Worm (Caenorhabditis elegans) whole organism, young adult: ENCODE measurements around the gene cnep-1.
A peak's percentile ranks its signal among the peaks of the same experiment; 100 is the strongest.

Experiments used
- D2030.7 ChIP-seq: fragments of 200-800 bp; sonication (Bioruptor generic); IDR thresholded peaks from 2 replicates; pipeline ENCODE4 v1.3.6; 2022; ENCODE audit warnings: missing genetic modification reagents, missing genetic modification characterization, missing compliant biosample characterization
- F22D6.2 ChIP-seq: sonication (generic microtip); optimal IDR thresholded peaks from 2 replicates; lab custom pipeline; 2016; ENCODE audit warnings: mild to moderate bottlenecking, missing genetic modification characterization, missing compliant biosample characterization
- F23B12.7 ChIP-seq: sonication (generic microtip); optimal IDR thresholded peaks from 2 replicates; lab custom pipeline; 2017; ENCODE audit warnings: missing genetic modification characterization, mild to moderate bottlenecking, missing compliant biosample characterization, antibody characterized with exemption, moderate library complexity; ENCODE audit not compliant: insufficient read depth
- F39B2.1 ChIP-seq: fragments of 200-800 bp; sonication (Bioruptor generic); IDR thresholded peaks from 2 replicates; pipeline ENCODE4 v1.3.6; 2022; ENCODE audit warnings: missing genetic modification reagents, missing genetic modification characterization, missing compliant biosample characterization
- F52B5.7 ChIP-seq: sonication (generic microtip); optimal IDR thresholded peaks from 2 replicates; lab custom pipeline; 2016; ENCODE audit warnings: mild to moderate bottlenecking, missing genetic modification characterization, missing compliant biosample characterization
- F57A8.1 ChIP-seq: fragments of 200-800 bp; sonication (Bioruptor generic); optimal IDR thresholded peaks from 2 replicates; lab custom pipeline; 2018; ENCODE audit warnings: mild to moderate bottlenecking, missing genetic modification characterization, moderate library complexity, missing compliant biosample characterization
- F57C9.4 ChIP-seq: sonication (generic microtip); optimal IDR thresholded peaks from 2 replicates; lab custom pipeline; 2017; ENCODE audit warnings: mild to moderate bottlenecking, missing genetic modification characterization, missing compliant biosample characterization
- K11D2.4 ChIP-seq: fragments of 200-800 bp; sonication (Bioruptor generic); IDR thresholded peaks from 2 replicates; pipeline ENCODE4 v1.3.6; 2022; ENCODE audit warnings: missing genetic modification reagents, missing genetic modification characterization, missing compliant biosample characterization
- T07F8.4 ChIP-seq: sonication (generic microtip); optimal IDR thresholded peaks from 2 replicates; lab custom pipeline; 2016; ENCODE audit warnings: mild to moderate bottlenecking, missing genetic modification characterization, moderate library complexity, missing compliant biosample characterization
- Y67H2A.10 ChIP-seq: fragments of 200-800 bp; sonication (Bioruptor generic); conservative IDR thresholded peaks from 2 replicates; pipeline ENCODE4 v1.3.6; 2022; ENCODE audit warnings: missing genetic modification reagents, missing genetic modification characterization, missing compliant biosample characterization
- ama-1 ChIP-seq, 3 experiments: fragments of 150-350 bp in 1 of 3; sonication (generic microtip) in 2 of 3; optimal IDR thresholded peaks; 2 replicates each; lab custom pipeline; 2014 to 2018; ENCODE audit warnings: missing biosample characterization in 2 of 3, missing genetic modification characterization in 2 of 3, missing genetic modification reagents in 2 of 3
- atf-7 ChIP-seq: sonication (generic microtip); optimal IDR thresholded peaks from 2 replicates; lab custom pipeline; 2017; ENCODE audit warnings: mild to moderate bottlenecking, missing genetic modification characterization, missing compliant biosample characterization
- attf-5 ChIP-seq: fragments of 200-800 bp; sonication (Bioruptor generic); optimal IDR thresholded peaks from 2 replicates; lab custom pipeline; 2018; ENCODE audit warnings: mild to moderate bottlenecking, missing genetic modification characterization, missing compliant biosample characterization
- bed-1 ChIP-seq: fragments of 200-800 bp; sonication (Bioruptor generic); IDR thresholded peaks from 2 replicates; pipeline ENCODE4 v1.3.6; 2022; ENCODE audit warnings: missing genetic modification reagents, missing genetic modification characterization, missing compliant biosample characterization
- ceh-91 ChIP-seq: fragments of 200-800 bp; sonication (Bioruptor generic); IDR thresholded peaks from 2 replicates; pipeline ENCODE4 v1.3.6; 2022; ENCODE audit warnings: missing genetic modification reagents, missing genetic modification characterization, missing compliant biosample characterization
- chd-7 ChIP-seq: sonication (generic microtip); optimal IDR thresholded peaks from 2 replicates; lab custom pipeline; 2016; ENCODE audit warnings: mild to moderate bottlenecking, missing genetic modification characterization, moderate library complexity, missing compliant biosample characterization
- dox-1 ChIP-seq: fragments of 200-800 bp; sonication (Bioruptor generic); IDR thresholded peaks from 2 replicates; pipeline ENCODE4 v1.3.6; 2022; ENCODE audit warnings: missing genetic modification reagents, missing genetic modification characterization, missing compliant biosample characterization
- egrh-3 ChIP-seq: fragments of 200-800 bp; sonication (Bioruptor generic); IDR thresholded peaks from 2 replicates; pipeline ENCODE4 v1.3.6; 2022; ENCODE audit warnings: missing genetic modification reagents, missing genetic modification characterization, missing compliant biosample characterization
- ets-4 ChIP-seq: fragments of 200-800 bp; sonication (Bioruptor generic); optimal IDR thresholded peaks from 2 replicates; lab custom pipeline; 2018; ENCODE audit warnings: mild to moderate bottlenecking, missing genetic modification characterization, missing compliant biosample characterization
- fkh-3 ChIP-seq: sonication (generic microtip); optimal IDR thresholded peaks from 2 replicates; lab custom pipeline; 2016; ENCODE audit warnings: mild to moderate bottlenecking, missing genetic modification characterization, missing compliant biosample characterization
- let-526 ChIP-seq: fragments of 200-800 bp; sonication (Bioruptor generic); IDR thresholded peaks from 2 replicates; pipeline ENCODE4 v1.3.6; 2022; ENCODE audit warnings: missing genetic modification reagents, missing genetic modification characterization, missing compliant biosample characterization
- let-607 ChIP-seq, 2 experiments: fragments of 200-800 bp in 1 of 2; sonication (Bioruptor generic) in 1 of 2; sonication (generic microtip) in 1 of 2; optimal IDR thresholded peaks; 2 replicates each; lab custom pipeline; 2016 to 2018; ENCODE audit warnings: mild to moderate bottlenecking in 2 of 2, missing compliant biosample characterization in 2 of 2, missing genetic modification characterization in 2 of 2, moderate library complexity in 2 of 2, missing genotype in 1 of 2
- lin-54 ChIP-seq: fragments of 200-800 bp; sonication (Bioruptor generic); optimal IDR thresholded peaks from 2 replicates; lab custom pipeline; 2018; ENCODE audit warnings: mild to moderate bottlenecking, missing genetic modification characterization, missing compliant biosample characterization
- mxl-1 ChIP-seq: sonication (generic microtip); optimal IDR thresholded peaks from 2 replicates; lab custom pipeline; 2016; ENCODE audit warnings: missing genetic modification characterization, missing compliant biosample characterization
- nhr-80 ChIP-seq: sonication (generic microtip); optimal IDR thresholded peaks from 2 replicates; lab custom pipeline; 2016; ENCODE audit warnings: missing genetic modification characterization, missing compliant biosample characterization
- nhr-90 ChIP-seq: sonication (generic microtip); optimal IDR thresholded peaks from 2 replicates; lab custom pipeline; 2016; ENCODE audit warnings: missing genotype, mild to moderate bottlenecking, missing genetic modification characterization, missing compliant biosample characterization
- pha-4 ChIP-seq: fragments of 150-350 bp; sonication (generic microtip); optimal IDR thresholded peaks from 2 replicates; lab custom pipeline; 2014; ENCODE audit warnings: missing biosample characterization, missing genetic modification reagents, missing genetic modification characterization
- rcor-1 ChIP-seq: fragments of 200-800 bp; sonication (Bioruptor generic); IDR thresholded peaks from 2 replicates; pipeline ENCODE4 v1.3.6; 2022; ENCODE audit warnings: missing genetic modification reagents, missing genetic modification characterization, missing compliant biosample characterization
- snpc-3.4 ChIP-seq: sonication (generic microtip); optimal IDR thresholded peaks from 2 replicates; lab custom pipeline; 2017; ENCODE audit warnings: missing genetic modification characterization, mild to moderate bottlenecking, missing compliant biosample characterization, antibody characterized with exemption, moderate library complexity, missing genotype, missing genetic modification reagents
- somi-1 ChIP-seq: fragments of 200-800 bp; sonication (Bioruptor generic); optimal IDR thresholded peaks from 2 replicates; lab custom pipeline; 2018; ENCODE audit warnings: mild to moderate bottlenecking, missing genetic modification characterization, missing compliant biosample characterization
- sptf-2 ChIP-seq: fragments of 200-800 bp; sonication (Bioruptor generic); optimal IDR thresholded peaks from 2 replicates; lab custom pipeline; 2018; ENCODE audit warnings: mild to moderate bottlenecking, missing genetic modification characterization, missing compliant biosample characterization
- tbp1 ChIP-seq: fragments of 200-800 bp; sonication (Bioruptor generic); optimal IDR thresholded peaks from 2 replicates; lab custom pipeline; 2018; ENCODE audit warnings: mild to moderate bottlenecking, missing genetic modification characterization, missing compliant biosample characterization
- tlf-1 ChIP-seq: fragments of 200-800 bp; sonication (Bioruptor generic); optimal IDR thresholded peaks from 2 replicates; lab custom pipeline; 2018; ENCODE audit warnings: mild to moderate bottlenecking, missing genetic modification characterization, missing compliant biosample characterization
- unc-130 ChIP-seq: sonication (generic microtip); optimal IDR thresholded peaks from 2 replicates; lab custom pipeline; 2016; ENCODE audit warnings: missing genetic modification reagents, missing genetic modification characterization, missing compliant biosample characterization
- unc-62 ChIP-seq: fragments of 150-350 bp; optimal IDR thresholded peaks from 2 replicates; lab custom pipeline; 2014; ENCODE audit warnings: missing biosample characterization, missing genetic modification reagents, missing genetic modification characterization
- xnd-1 ChIP-seq: sonication (generic microtip); optimal IDR thresholded peaks from 2 replicates; lab custom pipeline; 2016; ENCODE audit warnings: missing genotype, missing genetic modification reagents, missing genetic modification characterization, missing compliant biosample characterization
- ztf-22 ChIP-seq: fragments of 200-800 bp; sonication (Bioruptor generic); optimal IDR thresholded peaks from 2 replicates; lab custom pipeline; 2018; ENCODE audit warnings: mild to moderate bottlenecking, missing genetic modification characterization, moderate library complexity, missing compliant biosample characterization
- ztf-6 ChIP-seq: fragments of 200-800 bp; sonication (Bioruptor generic); IDR thresholded peaks from 2 replicates; pipeline ENCODE4 v1.3.6; 2022; ENCODE audit warnings: missing genetic modification reagents, missing genetic modification characterization, missing compliant biosample characterization

cnep-1 gene

DNA sequence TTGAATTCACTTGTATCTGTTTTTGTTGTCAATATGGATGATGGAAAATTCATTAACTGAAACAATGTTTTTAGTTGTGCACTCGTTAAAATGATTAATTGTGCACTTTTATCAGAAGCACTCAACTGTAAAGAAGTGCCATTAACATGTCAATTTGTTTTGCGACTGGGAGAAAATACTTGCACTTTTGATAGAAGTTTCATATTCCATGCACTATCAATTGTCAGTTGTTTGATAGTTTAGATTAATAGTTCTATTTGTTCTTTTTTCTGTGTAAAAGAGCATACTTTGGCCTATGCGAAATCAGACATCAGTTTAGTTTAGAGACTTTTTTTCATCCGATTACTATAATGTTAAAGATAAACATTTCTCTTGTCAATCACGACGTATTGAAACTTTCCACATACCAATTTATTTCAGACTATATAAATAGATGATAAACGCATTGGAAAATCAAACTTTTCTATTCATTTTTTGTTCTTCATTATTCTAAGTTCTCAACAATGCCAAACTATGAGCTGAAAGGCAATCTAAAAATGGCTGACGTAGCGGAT lies 20.1 kb upstream of the cnep-1 start, which contains the start of gene C30G12.2 (continued):
- no peak for TF ChIP-seq ceh-91 (GFP tag; lab: Robert Waterston, UW)
- TF ChIP-seq ets-4 (GFP tag; lab: Kevin White, UChicago): peak; percentile 34
- TF ChIP-seq nhr-90 (tag; lab: Kevin White, UChicago): no peak
- no peak for TF ChIP-seq T07F8.4 (tag; lab: Kevin White, UChicago)
- TF ChIP-seq mxl-1 (tag; lab: Kevin White, UChicago): no peak
- TF ChIP-seq F22D6.2 (tag; lab: Kevin White, UChicago): no peak
- no peak for TF ChIP-seq ztf-6
- no peak for TF ChIP-seq xnd-1 (tag; lab: Kevin White, UChicago)
- TF ChIP-seq ztf-22 (GFP tag; lab: Kevin White, UChicago): peak; percentile 24
- TF ChIP-seq snpc-3.4 (tag; lab: Kevin White, UChicago): no peak
- no peak for TF ChIP-seq egrh-3 (GFP tag; lab: Robert Waterston, UW)
- no peak for TF ChIP-seq bed-1 (GFP tag; lab: Robert Waterston, UW)
- TF ChIP-seq K11D2.4 (GFP tag; lab: Robert Waterston, UW): no peak
- TF ChIP-seq rcor-1: no peak
- TF ChIP-seq unc-130 (GFP tag; lab: Kevin White, UChicago): no peak
- TF ChIP-seq dox-1 (GFP tag; lab: Robert Waterston, UW): no peak
- no peak for TF ChIP-seq lin-54 (GFP tag; lab: Kevin White, UChicago)
- TF ChIP-seq tbp1: peak; percentile 32
- no peak for TF ChIP-seq sptf-2
- no peak for TF ChIP-seq tlf-1
- TF ChIP-seq D2030.7 (GFP tag; lab: Robert Waterston, UW): no peak
- TF ChIP-seq F52B5.7 (tag; lab: Kevin White, UChicago): no peak
- peak; percentile 93 for TF ChIP-seq nhr-80 (tag; lab: Kevin White, UChicago)
- no peak for TF ChIP-seq F57C9.4 (tag; lab: Kevin White, UChicago)
- TF ChIP-seq atf-7 (tag; lab: Kevin White, UChicago): peak; percentile 51
- TF ChIP-seq ama-1 (optimal IDR thresholded peaks at IDR 0.05; lab: Kevin White, UChicago): no peak
- no peak for TF ChIP-seq ama-1 (GFP tag; optimal IDR thresholded peaks at IDR 0.05; lab: Kevin White, UChicago)
- TF ChIP-seq F39B2.1 (GFP tag; lab: Robert Waterston, UW): no peak
- no peak for TF ChIP-seq F23B12.7
- TF ChIP-seq unc-62: peak; percentile 96
- no peak for TF ChIP-seq chd-7
- TF ChIP-seq let-526 (GFP tag; lab: Robert Waterston, UW): no peak
- TF ChIP-seq attf-5: no peak
- TF ChIP-seq pha-4 (tag; lab: Kevin White, UChicago): no peak
- peak in 1 of 2 experiments; percentile 72 for TF ChIP-seq let-607 (tag; optimal IDR thresholded peaks at IDR 0.05; lab: Kevin White, UChicago)

DNA sequence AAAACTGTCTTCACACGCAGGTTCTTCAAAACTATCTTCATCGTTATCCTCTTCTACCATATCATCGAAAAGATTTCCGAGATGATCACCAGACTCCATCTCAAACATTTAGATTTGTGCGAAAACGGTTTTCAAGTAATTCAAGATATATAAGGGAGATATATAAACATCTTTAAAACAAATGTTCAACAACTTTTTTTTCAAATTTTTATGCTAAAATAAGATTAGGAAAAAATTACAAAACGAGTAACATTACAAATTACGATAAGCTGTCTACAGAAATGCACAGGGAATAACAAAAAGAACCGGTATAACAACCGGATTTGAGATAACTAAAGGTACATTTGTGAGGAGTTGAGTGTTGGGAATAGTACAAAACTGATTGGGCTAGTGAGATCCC lies 14.2 kb upstream of the cnep-1 start, which contains the start of gene C30G12.6:
Gene C30G12.6, minus strand, starts transcription at position 101 of the 400 bp plus-strand sequence.
- TF ChIP-seq F57A8.1 (GFP tag; lab: Kevin White, UChicago): no peak
- TF ChIP-seq snpc-3.4 (tag; lab: Kevin White, UChicago): peak; percentile 33
- no peak for TF ChIP-seq somi-1
- TF ChIP-seq pha-4 (tag; lab: Kevin White, UChicago): no peak
- TF ChIP-seq fkh-3: no peak
- no peak for TF ChIP-seq Y67H2A.10
